Worm (Caenorhabditis elegans) whole organism, L1 larva: ENCODE measurements around the gene trp-2.

Source experiments
- C04F5.9 ChIP-seq: sonication (generic microtip); optimal IDR thresholded peaks from 2 replicates; lab custom pipeline; 2016; ENCODE audit warnings: missing genetic modification characterization, missing compliant biosample characterization
- F16B12.6 ChIP-seq: fragments of 150-350 bp; optimal IDR thresholded peaks from 2 replicates; lab custom pipeline; 2014; ENCODE audit warnings: missing biosample characterization, missing genetic modification characterization
- Y116A8C.19 ChIP-seq: sonication (generic microtip); optimal IDR thresholded peaks from 2 replicates; lab custom pipeline; 2016; ENCODE audit warnings: missing compliant biosample characterization, missing genetic modification characterization, borderline replicate concordance
- aha-1 ChIP-seq: fragments of 150-350 bp; optimal IDR thresholded peaks from 2 replicates; lab custom pipeline; 2014; ENCODE audit warnings: missing biosample characterization, missing genetic modification characterization
- aly-2 ChIP-seq: fragments of 150-350 bp; optimal IDR thresholded peaks from 2 replicates; lab custom pipeline; 2014; ENCODE audit warnings: missing biosample characterization, missing genetic modification characterization
- blmp-1 ChIP-seq: fragments of 150-350 bp; optimal IDR thresholded peaks from 2 replicates; lab custom pipeline; 2014; ENCODE audit warnings: missing biosample characterization, missing genetic modification characterization
- ceh-8 ChIP-seq: fragments of 200-800 bp; sonication (Bioruptor generic); optimal IDR thresholded peaks from 2 replicates; lab custom pipeline; 2018; ENCODE audit warnings: mild to moderate bottlenecking, missing genetic modification characterization, moderate library complexity, missing compliant biosample characterization
- ceh-82 ChIP-seq, 3 experiments: fragments of 150-350 bp in 1 of 3; sonication (generic microtip) in 2 of 3; optimal IDR thresholded peaks; 2 replicates each; lab custom pipeline; 2014 to 2017; ENCODE audit warnings: missing biosample characterization in 3 of 3, missing genetic modification characterization in 3 of 3
- dpl-1 ChIP-seq, 3 experiments: fragments of 150-350 bp in 2 of 3; sonication (generic microtip) in 1 of 3; optimal IDR thresholded peaks; 2 replicates each; lab custom pipeline; 2014 to 2017; ENCODE audit warnings: missing biosample characterization in 3 of 3, missing genetic modification characterization in 3 of 3, missing genetic modification reagents in 3 of 3
- efl-1 ChIP-seq, 4 experiments: fragments of 150-350 bp; optimal IDR thresholded peaks in 3 of 4; peaks in 1 of 4; 1 replicate in 1 of 4; 2 replicates in 3 of 4; lab custom pipeline; 2014; ENCODE audit warnings: missing biosample characterization in 2 of 4, missing genetic modification characterization in 2 of 4, missing genetic modification reagents in 2 of 4
- elt-2 ChIP-seq: sonication (generic microtip); optimal IDR thresholded peaks from 2 replicates; lab custom pipeline; 2016; ENCODE audit warnings: missing genetic modification characterization, mild to moderate bottlenecking, inconsistent platforms, missing compliant biosample characterization, missing genetic modification reagents
- elt-3 ChIP-seq, 6 experiments: fragments of 150-350 bp in 1 of 6; sonication (generic microtip); optimal IDR thresholded peaks; 2 replicates each; lab custom pipeline; 2017 to 2018; ENCODE audit warnings: missing biosample characterization in 6 of 6, missing genetic modification characterization in 6 of 6, inconsistent platforms in 1 of 6
- fos-1 ChIP-seq: fragments of 150-350 bp; optimal IDR thresholded peaks from 2 replicates; lab custom pipeline; 2014; ENCODE audit warnings: missing biosample characterization, missing genetic modification characterization
- hlh-4 ChIP-seq: sonication (generic microtip); optimal IDR thresholded peaks from 2 replicates; lab custom pipeline; 2016; ENCODE audit warnings: mild to moderate bottlenecking, missing genetic modification characterization, missing compliant biosample characterization
- lin-13 ChIP-seq: fragments of 150-350 bp; optimal IDR thresholded peaks from 2 replicates; lab custom pipeline; 2014; ENCODE audit warnings: missing biosample characterization, missing genetic modification reagents, missing genetic modification characterization
- lin-15B ChIP-seq: fragments of 150-350 bp; sonication (generic microtip); optimal IDR thresholded peaks from 3 replicates; lab custom pipeline; 2014; ENCODE audit warnings: missing biosample characterization, missing genetic modification characterization
- lin-35 ChIP-seq, 2 experiments: fragments of 150-350 bp; optimal IDR thresholded peaks; 2 replicates each; lab custom pipeline; 2014; ENCODE audit warnings: missing biosample characterization in 2 of 2, missing genetic modification characterization in 2 of 2, missing genetic modification reagents in 2 of 2
- lsy-2 ChIP-seq, 2 experiments: fragments of 150-350 bp; optimal IDR thresholded peaks; 2 replicates each; lab custom pipeline; 2014; ENCODE audit warnings: missing biosample characterization in 2 of 2, missing genetic modification characterization in 2 of 2
- mdl-1 ChIP-seq, 2 experiments: fragments of 150-350 bp; optimal IDR thresholded peaks; 2 replicates each; lab custom pipeline; 2014 to 2017; ENCODE audit warnings: missing biosample characterization in 2 of 2, missing genetic modification characterization in 2 of 2, inconsistent platforms in 1 of 2
- mef-2 ChIP-seq: fragments of 150-350 bp; optimal IDR thresholded peaks from 2 replicates; lab custom pipeline; 2014; ENCODE audit warnings: missing biosample characterization, missing genetic modification characterization
- mep-1 ChIP-seq: fragments of 150-350 bp; optimal IDR thresholded peaks from 2 replicates; lab custom pipeline; 2014; ENCODE audit warnings: missing biosample characterization, missing genetic modification characterization
- nhr-11 ChIP-seq: fragments of 150-350 bp; optimal IDR thresholded peaks from 2 replicates; lab custom pipeline; 2014; ENCODE audit warnings: missing biosample characterization, missing genetic modification characterization
- nhr-28 ChIP-seq: fragments of 150-350 bp; optimal IDR thresholded peaks from 2 replicates; lab custom pipeline; 2014; ENCODE audit warnings: missing biosample characterization, missing genetic modification characterization
- nhr-47 ChIP-seq: sonication (generic microtip); optimal IDR thresholded peaks from 2 replicates; lab custom pipeline; 2016; ENCODE audit warnings: mild to moderate bottlenecking, missing genetic modification characterization, moderate library complexity, missing compliant biosample characterization
- nhr-84 ChIP-seq: sonication (generic microtip); optimal IDR thresholded peaks from 2 replicates; lab custom pipeline; 2017; ENCODE audit warnings: missing biosample characterization, missing genetic modification characterization
- nhr-90 ChIP-seq: sonication (generic microtip); optimal IDR thresholded peaks from 2 replicates; lab custom pipeline; 2016; ENCODE audit warnings: mild to moderate bottlenecking, missing genetic modification characterization, missing compliant biosample characterization; ENCODE audit not compliant: poor library complexity
- pag-3 ChIP-seq: sonication (generic microtip); optimal IDR thresholded peaks from 2 replicates; lab custom pipeline; 2017; ENCODE audit warnings: missing genetic modification characterization, mild to moderate bottlenecking, missing compliant biosample characterization, antibody characterized with exemption, borderline replicate concordance; ENCODE audit not compliant: insufficient read depth
- pqm-1 ChIP-seq: sonication (generic microtip); optimal IDR thresholded peaks from 3 replicates; lab custom pipeline; 2017; ENCODE audit warnings: missing biosample characterization, missing genetic modification characterization
- skn-1 ChIP-seq: fragments of 150-350 bp; optimal IDR thresholded peaks from 2 replicates; lab custom pipeline; 2014; ENCODE audit warnings: missing biosample characterization, missing genetic modification characterization
- snu-23 ChIP-seq: sonication (generic microtip); optimal IDR thresholded peaks from 2 replicates; lab custom pipeline; 2016; ENCODE audit warnings: missing genetic modification characterization, missing compliant biosample characterization
- swsn-7 ChIP-seq: sonication (generic microtip); optimal IDR thresholded peaks from 2 replicates; lab custom pipeline; 2016; ENCODE audit warnings: missing genetic modification characterization, missing compliant biosample characterization
- tlp-1 ChIP-seq: fragments of 150-350 bp; optimal IDR thresholded peaks from 2 replicates; lab custom pipeline; 2014; ENCODE audit warnings: missing biosample characterization, missing genetic modification characterization
- unc-130 ChIP-seq: fragments of 150-350 bp; optimal IDR thresholded peaks from 2 replicates; lab custom pipeline; 2017; ENCODE audit warnings: missing biosample characterization, missing genetic modification characterization, inconsistent platforms
- unc-62 ChIP-seq: fragments of 150-350 bp; optimal IDR thresholded peaks from 2 replicates; lab custom pipeline; 2014; ENCODE audit warnings: missing biosample characterization, missing genetic modification reagents, missing genetic modification characterization
- unc-86 ChIP-seq: sonication (generic microtip); optimal IDR thresholded peaks from 2 replicates; lab custom pipeline; 2016; ENCODE audit warnings: missing genetic modification characterization, missing compliant biosample characterization
- xbp-1 ChIP-seq: sonication (generic microtip); optimal IDR thresholded peaks from 2 replicates; lab custom pipeline; 2016; ENCODE audit warnings: missing genetic modification characterization, missing compliant biosample characterization
- zag-1 ChIP-seq: fragments of 150-350 bp; optimal IDR thresholded peaks from 2 replicates; lab custom pipeline; 2014; ENCODE audit warnings: missing biosample characterization, missing genetic modification characterization
- ztf-11 ChIP-seq, 2 experiments: sonication (generic microtip); optimal IDR thresholded peaks; 2 replicates each; lab custom pipeline; 2016 to 2017; ENCODE audit warnings: missing genetic modification characterization in 2 of 2, missing biosample characterization in 1 of 2, missing compliant biosample characterization in 1 of 2

trp-2 gene

ce11 chrIII:991581-991980 lies at the start of gene trp-2:
Gene trp-2 (plus strand): TSS chrIII:991881.
- no peak for TF ChIP-seq unc-86 (tag; lab: Kevin White, UChicago)
- no peak for TF ChIP-seq aha-1 (tag; lab: Kevin White, UChicago)
- no peak for TF ChIP-seq mef-2 (tag; lab: Kevin White, UChicago)
- TF ChIP-seq fos-1 = no peak
- TF ChIP-seq nhr-84 (tag; lab: Kevin White, UChicago) = no peak
- TF ChIP-seq tlp-1 (tag; lab: Kevin White, UChicago) = no peak
- no peak for TF ChIP-seq pqm-1 (tag; lab: Kevin White, UChicago)
- no peak for TF ChIP-seq ceh-8 (GFP tag; lab: Kevin White, UChicago)
- TF ChIP-seq elt-2 (tag; lab: Kevin White, UChicago) = no peak
- TF ChIP-seq nhr-11 = no peak
- TF ChIP-seq nhr-90 (tag; lab: Kevin White, UChicago) = no peak
- TF ChIP-seq zag-1 (tag; lab: Kevin White, UChicago) = no peak
- no peak for TF ChIP-seq efl-1 (optimal IDR thresholded peaks at IDR 0.05; lab: Kevin White, UChicago)
- no peak for TF ChIP-seq efl-1 (GFP tag; optimal IDR thresholded peaks at IDR 0.05 in 1 of 2; lab: Kevin White, UChicago)
- no peak for TF ChIP-seq unc-62 (GFP tag; lab: Kevin White, UChicago)
- TF ChIP-seq, all 84 proteins: peak for 0

ce11 chrIII:941958-942357 lies 49.7 kb upstream of the trp-2 start:
- TF ChIP-seq ztf-11 (tag; optimal IDR thresholded peaks at IDR 0.05; lab: Kevin White, UChicago) (no peak), hlh-4 (tag; lab: Kevin White, UChicago) (no peak), pag-3 (tag; lab: Kevin White, UChicago) (no peak), elt-2 (tag; lab: Kevin White, UChicago) (no peak), nhr-28 (tag; lab: Kevin White, UChicago) (no peak), xbp-1 (tag; lab: Kevin White, UChicago) (no peak), blmp-1 (tag; lab: Kevin White, UChicago) (no peak)
- TF ChIP-seq, all 84 proteins: peak for 0

- TF ChIP-seq efl-1 (optimal IDR thresholded peaks at IDR 0.05; lab: Kevin White, UChicago) (no peak), efl-1 (GFP tag; optimal IDR thresholded peaks at IDR 0.05 in 1 of 2; lab: Kevin White, UChicago) (peak in 1 of 2 experiments; percentile 39), aly-2 (tag; lab: Kevin White, UChicago) (no peak), elt-2 (tag; lab: Kevin White, UChicago) (peak; percentile 61)
Observed at ce11 chrIII:943426-943927, 48.2 kb upstream of the trp-2 start, which contains the start of gene fbxa-59. Gene fbxa-59 (minus strand): TSS chrIII:943476.

DNA sequence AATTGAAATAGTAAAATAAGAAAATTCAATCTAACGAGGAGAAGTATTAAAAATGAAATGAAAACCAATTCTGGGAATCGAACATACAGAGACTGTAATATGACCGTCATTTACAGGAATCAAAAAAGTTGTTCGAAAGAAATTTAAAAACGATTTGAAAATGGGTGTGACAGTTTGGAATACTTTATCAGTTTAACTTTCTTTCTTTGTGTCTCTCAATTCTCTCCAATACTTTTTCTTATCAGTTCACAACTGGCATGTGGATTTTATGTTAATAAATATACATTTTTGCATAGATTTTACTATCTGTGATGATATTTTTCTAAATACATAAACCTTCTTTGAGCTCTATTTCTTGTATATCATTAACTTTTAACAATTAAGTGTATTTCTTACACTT lies 47.3 kb upstream of the trp-2 start:
- peak; percentile 39 for TF ChIP-seq elt-2 (tag; lab: Kevin White, UChicago)

DNA sequence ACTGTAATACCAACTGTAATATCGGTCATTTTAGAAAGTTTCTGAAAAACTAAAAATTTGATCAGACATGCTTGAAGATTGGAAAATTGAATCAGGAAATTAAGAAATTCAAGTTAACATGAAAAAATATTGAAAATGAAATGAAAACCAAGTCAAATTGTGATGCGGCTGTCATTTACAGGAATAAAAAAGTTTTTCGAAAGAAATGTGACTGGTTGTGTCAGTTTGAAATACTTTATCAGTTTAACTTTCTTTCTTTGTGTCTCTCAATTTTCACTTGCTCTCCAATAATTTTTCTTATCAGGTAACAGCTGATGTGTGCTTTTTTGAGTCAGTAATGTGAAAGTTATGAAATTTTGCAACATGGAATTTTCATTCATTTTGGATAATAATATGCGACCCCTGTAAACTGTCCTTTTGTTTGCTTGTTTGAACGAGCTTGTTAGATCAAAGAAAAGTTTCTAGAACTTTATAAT lies 45.4 kb upstream of the trp-2 start, which contains the start of gene fbxa-60:
fbxa-60 (minus strand) TSS at position 51 of the 476 bp plus-strand sequence.
- TF ChIP-seq elt-2 (tag; lab: Kevin White, UChicago) (peak; percentile 68), lin-15B (no peak), lin-13 (GFP tag; lab: Kevin White, UChicago) (no peak), unc-130 (tag; lab: Kevin White, UChicago) (no peak), nhr-11 (no peak), dpl-1 (GFP tag; optimal IDR thresholded peaks at IDR 0.05; lab: Kevin White, UChicago) (no peak), C04F5.9 (no peak)

DNA sequence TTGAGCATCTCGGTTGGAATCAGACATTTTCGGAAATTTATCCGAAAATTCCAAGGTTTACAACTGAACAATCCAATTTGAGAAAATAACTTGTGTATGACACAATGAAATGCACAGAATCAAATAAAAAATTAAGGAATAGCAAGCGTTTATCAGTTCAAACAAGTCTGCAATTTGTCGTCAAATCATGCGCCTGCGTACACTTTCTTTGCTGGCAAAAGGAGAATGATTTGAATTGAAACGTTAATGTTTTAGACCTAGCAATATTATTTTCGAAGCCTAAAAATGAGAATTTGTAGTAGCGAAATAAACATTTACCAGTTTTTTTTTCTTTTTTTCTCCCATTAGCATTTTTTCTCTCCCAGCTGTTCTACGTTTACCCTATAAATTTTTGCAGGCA lies 41.2 kb upstream of the trp-2 start, which contains the start of the genes fbxa-67 and fbxa-11:
fbxa-67 (minus strand) TSS at position 199 of the 400 bp plus-strand sequence.
fbxa-11 (plus strand) TSS at position 398 of the 400 bp plus-strand sequence.
- TF ChIP-seq lsy-2 (tag; optimal IDR thresholded peaks at IDR 0.05; lab: Kevin White, UChicago) (peak; percentile 35 to 52), F16B12.6 (tag; lab: Kevin White, UChicago) (peak; percentile 93), dpl-1 (GFP tag; optimal IDR thresholded peaks at IDR 0.05; lab: Kevin White, UChicago) (peak; percentile 18 to 57 (median 29)), lin-13 (GFP tag; lab: Kevin White, UChicago) (peak; percentile 5), ceh-82 (tag; optimal IDR thresholded peaks at IDR 0.05; lab: Kevin White, UChicago) (peak in 1 of 3 experiments; percentile 12), mdl-1 (tag; optimal IDR thresholded peaks at IDR 0.05; lab: Kevin White, UChicago) (no peak), snu-23 (GFP tag; lab: Kevin White, UChicago) (peak; percentile 46), aha-1 (tag; lab: Kevin White, UChicago) (no peak), skn-1 (tag; lab: Kevin White, UChicago) (peak; percentile 11), pqm-1 (tag; lab: Kevin White, UChicago) (no peak), Y116A8C.19 (tag; lab: Kevin White, UChicago) (no peak), swsn-7 (peak; percentile 10), elt-3 (tag; optimal IDR thresholded peaks at IDR 0.05; lab: Kevin White, UChicago) (peak in 1 of 6 experiments; percentile 43), mep-1 (peak; percentile 53), efl-1 (optimal IDR thresholded peaks at IDR 0.05; lab: Kevin White, UChicago) (peak; percentile 29 to 50), efl-1 (GFP tag; optimal IDR thresholded peaks at IDR 0.05 in 1 of 2; lab: Kevin White, UChicago) (peak; percentile 41 to 94), nhr-47 (peak; percentile 3), lin-35 (GFP tag; optimal IDR thresholded peaks at IDR 0.05; lab: Kevin White, UChicago) (peak; percentile 35 to 41)
